Fruit fly (Drosophila melanogaster) ovary, adult (tissue): Measurements from ENCODE around the gene AgmNAT.

Source experiments
- CG17801 ChIP-seq: fragments of 200-800 bp; optimal IDR thresholded peaks from 2 replicates; lab custom pipeline; 2019; ENCODE audit warnings: missing biosample characterization, mild to moderate bottlenecking, missing genetic modification characterization, moderate library complexity; ENCODE audit not compliant: partially characterized antibody

The AgmNAT gene

dm6 chrX:5786559-5786958 is 29.1 kb downstream of the AgmNAT start:
- no peak for TF ChIP-seq CG17801 (GFP tag; lab: Kevin White, UChicago)

dm6 chrX:5783260-5784040 is 32.2 kb downstream of the AgmNAT start:
- no peak for TF ChIP-seq CG17801 (GFP tag; lab: Kevin White, UChicago)

dm6 chrX:5781520-5781919 is 34.1 kb downstream of the AgmNAT start, which contains the start of gene CG3108:
Gene CG3108 (minus strand): TSS chrX:5781620.
- TF ChIP-seq CG17801 (GFP tag; lab: Kevin White, UChicago), result no peak

dm6 chrX:5776547-5776946 is 39.1 kb downstream of the AgmNAT start, which contains the start of gene CG42264:
Gene CG42264 (minus strand): TSS chrX:5776647.
- TF ChIP-seq CG17801 (GFP tag; lab: Kevin White, UChicago), result no peak

- no peak for TF ChIP-seq CG17801 (GFP tag; lab: Kevin White, UChicago)
Measured at dm6 chrX:5772409-5772808, 43.2 kb downstream of the AgmNAT start.

dm6 chrX:5770730-5771181 is 44.9 kb downstream of the AgmNAT start, which contains the start of gene CG3097:
Gene CG3097 (minus strand): TSS chrX:5770780.
- TF ChIP-seq CG17801 (GFP tag; lab: Kevin White, UChicago), result no peak

dm6 chrX:5768602-5769251 is 46.9 kb downstream of the AgmNAT start:
- no peak for TF ChIP-seq CG17801 (GFP tag; lab: Kevin White, UChicago)

- no peak for TF ChIP-seq CG17801 (GFP tag; lab: Kevin White, UChicago)
Measured at dm6 chrX:5766732-5767131, 48.9 kb downstream of the AgmNAT start.
